Worm (Caenorhabditis elegans) whole organism, young adult: Measurements from ENCODE around the gene C26D10.4.

ENCODE experiments used
- F57A8.1 ChIP-seq: fragments of 200-800 bp; sonication (Bioruptor generic); optimal IDR thresholded peaks from 2 replicates; lab custom pipeline; 2018; ENCODE audit warnings: mild to moderate bottlenecking, missing genetic modification characterization, moderate library complexity, missing compliant biosample characterization
- Y53F4B.3 ChIP-seq: fragments of 200-800 bp; sonication (Bioruptor generic); IDR thresholded peaks from 2 replicates; pipeline ENCODE4 v1.3.6; 2022; ENCODE audit warnings: missing genetic modification reagents, missing genetic modification characterization, missing compliant biosample characterization
- Y56A3A.18 ChIP-seq: fragments of 200-800 bp; sonication (Bioruptor generic); IDR thresholded peaks from 2 replicates; pipeline ENCODE4 v1.3.6; 2022; ENCODE audit warnings: missing genetic modification reagents, missing genetic modification characterization, missing compliant biosample characterization
- ama-1 ChIP-seq, 3 experiments: fragments of 150-350 bp in 1 of 3; sonication (generic microtip) in 2 of 3; optimal IDR thresholded peaks; 2 replicates each; lab custom pipeline; 2014 to 2018; ENCODE audit warnings: missing biosample characterization in 2 of 3, missing genetic modification characterization in 2 of 3, missing genetic modification reagents in 2 of 3
- bed-1 ChIP-seq: fragments of 200-800 bp; sonication (Bioruptor generic); IDR thresholded peaks from 2 replicates; pipeline ENCODE4 v1.3.6; 2022; ENCODE audit warnings: missing genetic modification reagents, missing genetic modification characterization, missing compliant biosample characterization
- chd-7 ChIP-seq: sonication (generic microtip); optimal IDR thresholded peaks from 2 replicates; lab custom pipeline; 2016; ENCODE audit warnings: mild to moderate bottlenecking, missing genetic modification characterization, moderate library complexity, missing compliant biosample characterization
- dpl-1 ChIP-seq: fragments of 150-350 bp; optimal IDR thresholded peaks from 2 replicates; lab custom pipeline; 2014; ENCODE audit warnings: missing biosample characterization, missing genetic modification reagents, missing genetic modification characterization
- nfya-1 ChIP-seq: sonication (generic microtip); optimal IDR thresholded peaks from 2 replicates; lab custom pipeline; 2017; ENCODE audit warnings: antibody characterized with exemption, missing compliant biosample characterization, missing genetic modification characterization, borderline replicate concordance; ENCODE audit not compliant: insufficient read depth
- nhr-90 ChIP-seq: sonication (generic microtip); optimal IDR thresholded peaks from 2 replicates; lab custom pipeline; 2016; ENCODE audit warnings: missing genotype, mild to moderate bottlenecking, missing genetic modification characterization, missing compliant biosample characterization
- sea-2 ChIP-seq: fragments of 200-800 bp; sonication (Bioruptor generic); IDR thresholded peaks from 2 replicates; pipeline ENCODE4 v1.3.6; 2022; ENCODE audit warnings: missing genetic modification characterization, missing compliant biosample characterization
- snpc-3.4 ChIP-seq: sonication (generic microtip); optimal IDR thresholded peaks from 2 replicates; lab custom pipeline; 2017; ENCODE audit warnings: missing genetic modification characterization, mild to moderate bottlenecking, missing compliant biosample characterization, antibody characterized with exemption, moderate library complexity, missing genotype, missing genetic modification reagents
- snpc-4 ChIP-seq, 5 experiments: fragments of 150-350 bp in 1 of 5; sonication (generic microtip) in 4 of 5; optimal IDR thresholded peaks; 2 replicates each; lab custom pipeline; 2014 to 2018; ENCODE audit warnings: missing genetic modification characterization in 5 of 5, missing biosample characterization in 3 of 5, antibody characterized with exemption in 2 of 5, mild to moderate bottlenecking in 2 of 5, missing compliant biosample characterization in 2 of 5, missing genotype in 2 of 5, moderate library complexity in 2 of 5, missing genetic modification reagents in 1 of 5
- unc-130 ChIP-seq: sonication (generic microtip); optimal IDR thresholded peaks from 2 replicates; lab custom pipeline; 2016; ENCODE audit warnings: missing genetic modification reagents, missing genetic modification characterization, missing compliant biosample characterization
- zfh-2 ChIP-seq: fragments of 200-800 bp; sonication (Bioruptor generic); conservative IDR thresholded peaks from 2 replicates; pipeline ENCODE4 v1.3.6; 2022; ENCODE audit warnings: missing genetic modification reagents, missing genetic modification characterization, missing compliant biosample characterization

ce11 chrII:8353288-8353687, 23.7 kb downstream of the C26D10.4 start:
- TF ChIP-seq chd-7 (tag; lab: Kevin White, UChicago) (no peak), F57A8.1 (no peak), nhr-90 (no peak), zfh-2 (GFP tag; lab: Robert Waterston, UW) (peak; percentile 61; the same call in 1 of the 2 replicates), snpc-3.4 (tag; lab: Kevin White, UChicago) (no peak), Y53F4B.3 (GFP tag; lab: Robert Waterston, UW) (no peak), ama-1 (optimal IDR thresholded peaks at IDR 0.05; lab: Kevin White, UChicago) (no peak), ama-1 (GFP tag; optimal IDR thresholded peaks at IDR 0.05; lab: Kevin White, UChicago) (no peak), Y56A3A.18 (GFP tag; lab: Robert Waterston, UW) (no peak), dpl-1 (GFP tag; lab: Kevin White, UChicago) (no peak), nfya-1 (tag; lab: Kevin White, UChicago) (no peak), bed-1 (GFP tag; lab: Robert Waterston, UW) (no peak), unc-130 (no peak), snpc-4 (GFP tag; optimal IDR thresholded peaks at IDR 0.05; lab: Kevin White, UChicago) (no peak), snpc-4 (tag; optimal IDR thresholded peaks at IDR 0.05; lab: Kevin White, UChicago) (no peak), sea-2 (GFP tag; lab: Robert Waterston, UW) (no peak)
